Fruit fly (Drosophila melanogaster) whole organism, pupa: Measurements from ENCODE around the gene CG15059.

Source experiments
- CG13204 ChIP-seq: fragments of 200-800 bp; sonication (Bioruptor generic); optimal IDR thresholded peaks from 2 replicates; lab custom pipeline; 2018; ENCODE audit warnings: missing biosample characterization, mild to moderate bottlenecking, missing genetic modification characterization, moderate library complexity
- CG14655 ChIP-seq: fragments of 200-800 bp; sonication (Bioruptor generic); optimal IDR thresholded peaks from 3 replicates; lab custom pipeline; 2017; ENCODE audit warnings: mild to moderate bottlenecking, missing biosample characterization, missing genetic modification reagents, missing genetic modification characterization
- CG17806 ChIP-seq: fragments of 200-800 bp; sonication (Bioruptor generic); optimal IDR thresholded peaks from 2 replicates; lab custom pipeline; 2018; ENCODE audit warnings: missing biosample characterization, mild to moderate bottlenecking, missing genetic modification characterization, moderate library complexity
- CG34367 ChIP-seq: fragments of 200-800 bp; sonication (Bioruptor generic); optimal IDR thresholded peaks from 2 replicates; lab custom pipeline; 2018; ENCODE audit warnings: missing biosample characterization, mild to moderate bottlenecking, missing genetic modification characterization
- CG9948 ChIP-seq: fragments of 200-800 bp; sonication (Bioruptor generic); optimal IDR thresholded peaks from 2 replicates; lab custom pipeline; 2018; ENCODE audit warnings: missing biosample characterization, mild to moderate bottlenecking, missing genetic modification characterization, moderate library complexity
- D1 ChIP-seq: fragments of 200-800 bp; sonication (Bioruptor generic); optimal IDR thresholded peaks from 2 replicates; lab custom pipeline; 2018; ENCODE audit warnings: missing biosample characterization, mild to moderate bottlenecking, missing genetic modification characterization, moderate library complexity
- EcR ChIP-seq: fragments of 200-800 bp; sonication (Bioruptor generic); optimal IDR thresholded peaks from 3 replicates; lab custom pipeline; 2019; ENCODE audit warnings: missing biosample characterization, missing genetic modification characterization, mild to moderate bottlenecking, moderate library complexity, missing genetic modification reagents
- Pif1A ChIP-seq: fragments of 200-800 bp; sonication (Bioruptor generic); optimal IDR thresholded peaks from 3 replicates; lab custom pipeline; 2016; ENCODE audit warnings: missing biosample characterization, missing genetic modification characterization
- fd96Ca ChIP-seq: fragments of 200-800 bp; sonication (Bioruptor generic); IDR thresholded peaks from 3 replicates; pipeline ENCODE4 v1.3.6; 2022; ENCODE audit warnings: missing biosample characterization, missing genetic modification characterization

DNA sequence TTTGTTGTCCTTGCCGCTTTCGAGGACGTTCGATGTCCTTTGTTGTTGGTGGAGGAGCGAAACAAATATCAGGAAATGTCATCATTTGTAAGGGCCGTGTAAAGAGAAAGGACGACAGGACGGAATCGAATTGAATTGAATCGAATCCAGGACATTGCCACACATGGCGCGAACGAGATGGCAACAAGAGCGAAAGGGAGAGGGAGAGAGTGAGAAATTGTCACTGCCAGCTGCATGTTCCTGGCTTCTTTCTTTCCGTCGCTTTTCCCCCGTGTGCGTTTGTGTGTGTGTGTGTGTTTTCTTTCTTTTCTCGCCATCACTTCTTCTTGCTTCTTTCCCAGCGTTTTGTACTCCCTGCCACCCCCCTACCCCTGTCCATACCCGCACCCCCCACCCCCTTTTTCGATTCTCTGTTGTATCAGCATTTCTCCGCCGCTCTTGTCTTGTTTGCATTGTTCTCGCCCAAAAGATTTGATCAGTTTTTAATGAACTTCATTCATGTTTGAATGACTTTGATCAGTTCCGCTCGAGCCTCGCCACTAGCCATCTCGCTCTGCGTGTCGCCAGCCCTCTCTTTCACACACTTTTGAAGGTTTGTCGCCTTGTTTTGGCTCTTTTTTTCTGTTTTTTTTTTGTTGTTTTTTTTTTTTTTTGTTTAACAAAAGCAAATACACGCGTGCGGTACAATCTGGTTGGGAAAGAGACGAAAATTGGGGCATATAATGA lies 38.8 kb upstream of the CG15059 start:
- TF ChIP-seq EcR (GFP tag; lab: Kevin White, UChicago) = no peak
- TF ChIP-seq Pif1A (GFP tag; lab: Kevin White, UChicago) = no peak
- TF ChIP-seq CG34367 = no peak
- TF ChIP-seq CG9948 = no peak
- TF ChIP-seq CG17806 (tag; lab: Kevin White, UChicago) = no peak
- TF ChIP-seq CG13204 (GFP tag; lab: Kevin White, UChicago) = no peak
- TF ChIP-seq D1 = no peak
- TF ChIP-seq CG14655 = no peak
- TF ChIP-seq fd96Ca (GFP tag; lab: Robert Waterston, UW) = no peak
